Worm (Caenorhabditis elegans) whole organism, L2 larva: ENCODE measurements around the gene ZK1067.4.

Experiments used
- ZK546.5 ChIP-seq: sonication (generic microtip); optimal IDR thresholded peaks from 2 replicates; lab custom pipeline; 2017; ENCODE audit warnings: missing biosample characterization, missing genetic modification characterization
- ama-1 ChIP-seq: fragments of 150-350 bp; optimal IDR thresholded peaks from 2 replicates; lab custom pipeline; 2018; ENCODE audit warnings: inconsistent platforms
- lin-11 ChIP-seq: fragments of 150-350 bp; sonication (generic microtip); optimal IDR thresholded peaks from 2 replicates; lab custom pipeline; 2014; ENCODE audit warnings: missing biosample characterization, missing genetic modification characterization, inconsistent platforms, mixed read lengths
- unc-39 ChIP-seq: fragments of 150-350 bp; optimal IDR thresholded peaks from 2 replicates; lab custom pipeline; 2014; ENCODE audit warnings: missing biosample characterization, missing genetic modification characterization
- unc-62 ChIP-seq: fragments of 150-350 bp; optimal IDR thresholded peaks from 2 replicates; lab custom pipeline; 2014; ENCODE audit warnings: missing biosample characterization, missing genetic modification reagents, missing genetic modification characterization

ce11 chrII:9261931-9262562 lies 51.9 kb downstream of the ZK1067.4 start, which contains the start of gene aqp-2:
- peak; percentile 17 for TF ChIP-seq ama-1 (lab: Kevin White, UChicago)
- TF ChIP-seq lin-11 (tag; lab: Kevin White, UChicago): no peak
- TF ChIP-seq ZK546.5 (tag; lab: Kevin White, UChicago): no peak
- no peak for TF ChIP-seq unc-62
- no peak for TF ChIP-seq unc-39 (tag; lab: Kevin White, UChicago)
